Fruit fly (Drosophila melanogaster): ENCODE measurements around the gene CG10097.

DNA sequence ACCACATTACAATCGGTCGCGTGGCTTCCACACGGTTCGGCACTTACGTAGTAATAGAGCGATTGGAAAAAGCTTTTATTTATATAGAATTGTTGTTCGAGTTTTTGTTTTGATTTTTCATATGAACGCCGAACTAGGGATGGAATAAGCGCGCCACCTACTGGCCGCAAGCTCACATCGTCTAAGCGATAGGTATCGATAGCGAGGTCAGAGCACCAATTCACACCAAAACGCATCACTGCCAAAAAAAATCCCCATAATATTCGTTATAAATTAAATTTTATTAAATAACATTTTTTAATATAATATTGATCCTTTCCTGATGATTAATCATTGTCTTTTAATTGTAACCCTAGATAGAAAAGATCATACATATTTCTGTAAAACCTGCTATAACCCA lies 45.3 kb downstream of the CG10097 start, which contains the start of gene CG10038:
- TF ChIP-seq gfzf (GFP tag; optimal IDR thresholded peaks at IDR 0.05) (peak; percentile 44), dmrt99B (tag; optimal IDR thresholded peaks at IDR 0.05) (no peak), jing (GFP tag; optimal IDR thresholded peaks at IDR 0.05) (no peak), CG14965 (GFP tag; optimal IDR thresholded peaks at IDR 0.05; ENCODE audit: borderline replicate concordance) (no peak), ind (GFP tag; optimal IDR thresholded peaks at IDR 0.05) (peak; percentile 30), CG32767 (GFP tag; IDR thresholded peaks at IDR 0.05) (no peak)
